Worm (Caenorhabditis elegans) whole organism, L4 larva: Measurements from ENCODE around the gene F01F1.14.

Experiments
- D1046.2 ChIP-seq: fragments of 200-800 bp; sonication (Bioruptor generic); IDR thresholded peaks from 2 replicates; pipeline ENCODE4 v1.3.6; 2022; ENCODE audit warnings: missing genetic modification characterization, missing compliant biosample characterization
- F10B5.3 ChIP-seq: sonication (generic microtip); optimal IDR thresholded peaks from 2 replicates; lab custom pipeline; 2016; ENCODE audit warnings: mild to moderate bottlenecking, missing genetic modification characterization, missing compliant biosample characterization
- F26F4.8 ChIP-seq: fragments of 200-800 bp; sonication (Bioruptor generic); conservative IDR thresholded peaks from 2 replicates; pipeline ENCODE4 v1.3.6; 2022; ENCODE audit warnings: missing genetic modification characterization, missing compliant biosample characterization
- Y105C5A.15 ChIP-seq: fragments of 200-800 bp; sonication (Bioruptor generic); IDR thresholded peaks from 2 replicates; pipeline ENCODE4 v1.3.6; 2022; ENCODE audit warnings: missing genetic modification characterization, missing compliant biosample characterization
- Y75B8A.6 ChIP-seq: fragments of 200-800 bp; sonication (Bioruptor generic); IDR thresholded peaks from 2 replicates; pipeline ENCODE4 v1.3.6; 2022; ENCODE audit warnings: missing genetic modification reagents, missing genetic modification characterization, missing compliant biosample characterization
- aha-1 ChIP-seq: fragments of 150-350 bp; peaks from one replicate; lab custom pipeline; 2014; ENCODE audit warnings: missing biosample characterization, missing genetic modification characterization
- ama-1 ChIP-seq: fragments of 150-350 bp; optimal IDR thresholded peaks from 2 replicates; lab custom pipeline; 2014; ENCODE audit warnings: inconsistent platforms, mixed read lengths
- ceh-20 ChIP-seq: fragments of 200-800 bp; sonication (Bioruptor generic); IDR thresholded peaks from 2 replicates; pipeline ENCODE4 v1.3.6; 2022; ENCODE audit warnings: missing genetic modification reagents, missing genetic modification characterization, missing compliant biosample characterization
- ceh-44 ChIP-seq: fragments of 200-800 bp; sonication (Bioruptor generic); IDR thresholded peaks from 2 replicates; pipeline ENCODE4 v1.3.6; 2022; ENCODE audit warnings: missing genetic modification reagents, missing genetic modification characterization, missing compliant biosample characterization
- ceh-62 ChIP-seq: sonication (generic microtip); optimal IDR thresholded peaks from 2 replicates; lab custom pipeline; 2017; ENCODE audit warnings: missing biosample characterization, missing genetic modification characterization
- ces-1 ChIP-seq: fragments of 150-350 bp; sonication (generic microtip); optimal IDR thresholded peaks from 4 replicates; lab custom pipeline; 2014; ENCODE audit warnings: missing biosample characterization, missing genetic modification reagents, missing genetic modification characterization
- daf-12 ChIP-seq: fragments of 150-350 bp; optimal IDR thresholded peaks from 2 replicates; lab custom pipeline; 2014; ENCODE audit warnings: missing biosample characterization, missing genetic modification reagents, missing genetic modification characterization
- daf-16 ChIP-seq, 3 experiments: sonication (generic microtip); optimal IDR thresholded peaks; 2 replicates each; lab custom pipeline; 2016 to 2017; ENCODE audit warnings: missing genetic modification characterization in 3 of 3, missing genetic modification reagents in 3 of 3, mild to moderate bottlenecking in 2 of 3, missing compliant biosample characterization in 2 of 3, missing biosample characterization in 1 of 3, moderate library complexity in 1 of 3
- dmd-6 ChIP-seq: fragments of 200-800 bp; sonication (Bioruptor generic); IDR thresholded peaks from 2 replicates; pipeline ENCODE4 v1.3.6; 2022; ENCODE audit warnings: missing genetic modification reagents, missing genetic modification characterization, missing compliant biosample characterization
- dmd-8 ChIP-seq: fragments of 200-800 bp; sonication (Bioruptor generic); IDR thresholded peaks from 2 replicates; pipeline ENCODE4 v1.3.6; 2022; ENCODE audit warnings: missing genetic modification characterization, missing compliant biosample characterization
- dmd-9 ChIP-seq: fragments of 200-800 bp; sonication (Bioruptor generic); IDR thresholded peaks from 2 replicates; pipeline ENCODE4 v1.3.6; 2022; ENCODE audit warnings: missing genetic modification reagents, missing genetic modification characterization, missing compliant biosample characterization
- egl-27 ChIP-seq: sonication (generic microtip); optimal IDR thresholded peaks from 3 replicates; lab custom pipeline; 2017; ENCODE audit warnings: missing biosample characterization, missing genetic modification reagents, missing genetic modification characterization
- fos-1 ChIP-seq: fragments of 150-350 bp; optimal IDR thresholded peaks from 2 replicates; lab custom pipeline; 2014; ENCODE audit warnings: missing biosample characterization, missing genetic modification characterization
- gei-8 ChIP-seq: fragments of 200-800 bp; sonication (Bioruptor generic); optimal IDR thresholded peaks from 2 replicates; lab custom pipeline; 2018; ENCODE audit warnings: mild to moderate bottlenecking, missing genetic modification characterization, missing compliant biosample characterization
- jun-1 ChIP-seq: fragments of 150-350 bp; optimal IDR thresholded peaks from 2 replicates; lab custom pipeline; 2014; ENCODE audit warnings: missing biosample characterization, missing genetic modification reagents, missing genetic modification characterization
- lin-1 ChIP-seq: fragments of 200-800 bp; sonication (Bioruptor generic); IDR thresholded peaks from 2 replicates; pipeline ENCODE4 v1.3.6; 2022; ENCODE audit warnings: missing genetic modification reagents, missing genetic modification characterization, missing compliant biosample characterization
- lin-13 ChIP-seq: fragments of 150-350 bp; optimal IDR thresholded peaks from 2 replicates; lab custom pipeline; 2014; ENCODE audit warnings: missing biosample characterization, missing genetic modification reagents, missing genetic modification characterization
- lin-15B ChIP-seq: fragments of 150-350 bp; sonication (generic microtip); optimal IDR thresholded peaks from 3 replicates; lab custom pipeline; 2014; ENCODE audit warnings: missing biosample characterization, missing genetic modification characterization
- lin-29 ChIP-seq: fragments of 200-800 bp; sonication (Bioruptor generic); IDR thresholded peaks from 2 replicates; pipeline ENCODE4 v1.3.6; 2022; ENCODE audit warnings: missing genetic modification reagents, missing genetic modification characterization, missing compliant biosample characterization
- lin-38 ChIP-seq: fragments of 200-800 bp; sonication (Bioruptor generic); IDR thresholded peaks from 2 replicates; pipeline ENCODE4 v1.3.6; 2022; ENCODE audit warnings: missing genetic modification reagents, missing genetic modification characterization, missing compliant biosample characterization
- lin-39 ChIP-seq: fragments of 150-350 bp; optimal IDR thresholded peaks from 2 replicates; lab custom pipeline; 2014; ENCODE audit warnings: missing biosample characterization, missing genetic modification reagents, missing genetic modification characterization
- lir-3 ChIP-seq: sonication (generic microtip); optimal IDR thresholded peaks from 2 replicates; lab custom pipeline; 2016; ENCODE audit warnings: mild to moderate bottlenecking, missing genetic modification characterization, missing compliant biosample characterization
- lsy-2 ChIP-seq, 2 experiments: fragments of 150-350 bp in 1 of 2; sonication (generic microtip) in 1 of 2; optimal IDR thresholded peaks; 2 replicates each; lab custom pipeline; 2014 to 2017; ENCODE audit warnings: missing biosample characterization in 2 of 2, missing genetic modification characterization in 2 of 2
- madf-5 ChIP-seq, 2 experiments: fragments of 200-800 bp; sonication (Bioruptor generic); IDR thresholded peaks; 2 replicates each; pipeline ENCODE4 v1.3.6; 2022; ENCODE audit warnings: missing compliant biosample characterization in 2 of 2, missing genetic modification characterization in 2 of 2
- madf-9 ChIP-seq: fragments of 200-800 bp; sonication (Bioruptor generic); conservative IDR thresholded peaks from 2 replicates; pipeline ENCODE4 v1.3.6; 2022; ENCODE audit warnings: missing genetic modification reagents, missing genetic modification characterization, missing compliant biosample characterization
- mdt-29 ChIP-seq: fragments of 200-800 bp; sonication (Bioruptor generic); IDR thresholded peaks from 2 replicates; pipeline ENCODE4 v1.3.6; 2022; ENCODE audit warnings: missing genetic modification reagents, missing genetic modification characterization, missing compliant biosample characterization
- mep-1 ChIP-seq: fragments of 150-350 bp; sonication (generic microtip); optimal IDR thresholded peaks from 3 replicates; lab custom pipeline; 2014; ENCODE audit warnings: missing biosample characterization, missing genetic modification characterization
- mxl-2 ChIP-seq: fragments of 200-800 bp; sonication (Bioruptor generic); conservative IDR thresholded peaks from 2 replicates; pipeline ENCODE4 v1.3.6; 2022; ENCODE audit warnings: missing genetic modification reagents, missing genetic modification characterization, missing compliant biosample characterization
- mxl-3 ChIP-seq: fragments of 200-800 bp; sonication (Bioruptor generic); optimal IDR thresholded peaks from 2 replicates; lab custom pipeline; 2018; ENCODE audit warnings: mild to moderate bottlenecking, missing genetic modification characterization, missing compliant biosample characterization
- nhr-10 ChIP-seq: fragments of 150-350 bp; optimal IDR thresholded peaks from 2 replicates; lab custom pipeline; 2014; ENCODE audit warnings: missing biosample characterization, missing genetic modification characterization
- nhr-102 ChIP-seq: sonication (generic microtip); optimal IDR thresholded peaks from 2 replicates; lab custom pipeline; 2016; ENCODE audit warnings: mild to moderate bottlenecking, missing genetic modification characterization, moderate library complexity, missing compliant biosample characterization
- nhr-111 ChIP-seq: fragments of 200-800 bp; sonication (Bioruptor generic); optimal IDR thresholded peaks from 2 replicates; lab custom pipeline; 2018; ENCODE audit warnings: mild to moderate bottlenecking, missing genetic modification characterization, missing compliant biosample characterization
- nhr-237 ChIP-seq: sonication (generic microtip); optimal IDR thresholded peaks from 2 replicates; lab custom pipeline; 2017; ENCODE audit warnings: missing biosample characterization, missing genetic modification characterization
- nhr-41 ChIP-seq: fragments of 200-800 bp; sonication (Bioruptor generic); IDR thresholded peaks from 2 replicates; pipeline ENCODE4 v1.3.6; 2022; ENCODE audit warnings: missing genetic modification reagents, missing genetic modification characterization, missing compliant biosample characterization
- nhr-42 ChIP-seq: fragments of 200-800 bp; sonication (Bioruptor generic); IDR thresholded peaks from 2 replicates; pipeline ENCODE4 v1.3.6; 2022; ENCODE audit warnings: missing genetic modification characterization, missing compliant biosample characterization
- nhr-48 ChIP-seq: sonication (generic microtip); optimal IDR thresholded peaks from 2 replicates; lab custom pipeline; 2016; ENCODE audit warnings: mild to moderate bottlenecking, missing genetic modification characterization, missing compliant biosample characterization
- saeg-2 ChIP-seq: fragments of 200-800 bp; sonication (Bioruptor generic); IDR thresholded peaks from 2 replicates; pipeline ENCODE4 v1.3.6; 2022; ENCODE audit warnings: missing genetic modification reagents, missing genetic modification characterization, missing compliant biosample characterization
- spr-3 ChIP-seq: fragments of 200-800 bp; sonication (Bioruptor generic); optimal IDR thresholded peaks from 2 replicates; lab custom pipeline; 2018; ENCODE audit warnings: mild to moderate bottlenecking, missing genetic modification characterization, missing compliant biosample characterization
- tra-1 ChIP-seq: fragments of 200-800 bp; sonication (Bioruptor generic); IDR thresholded peaks from 2 replicates; pipeline ENCODE4 v1.3.6; 2022; ENCODE audit warnings: missing genetic modification reagents, missing genetic modification characterization, missing compliant biosample characterization
- unc-130 ChIP-seq: sonication (generic microtip); optimal IDR thresholded peaks from 2 replicates; lab custom pipeline; 2016; ENCODE audit warnings: missing genetic modification reagents, missing genetic modification characterization, missing compliant biosample characterization
- unc-39 ChIP-seq: sonication (generic microtip); optimal IDR thresholded peaks from 2 replicates; lab custom pipeline; 2017; ENCODE audit warnings: missing biosample characterization, missing genetic modification characterization
- unc-62 ChIP-seq, 3 experiments: fragments of 150-350 bp in 1 of 3; sonication (generic microtip); optimal IDR thresholded peaks in 2 of 3; peaks in 1 of 3; 1 replicate in 1 of 3; 2 replicates in 2 of 3; lab custom pipeline; 2014 to 2017; ENCODE audit warnings: missing biosample characterization in 3 of 3, missing genetic modification characterization in 3 of 3, missing genetic modification reagents in 3 of 3, missing genotype in 1 of 3
- zfp-2 ChIP-seq: sonication (generic microtip); optimal IDR thresholded peaks from 2 replicates; lab custom pipeline; 2016; ENCODE audit warnings: mild to moderate bottlenecking, missing genetic modification characterization, missing compliant biosample characterization
- zfp-3 ChIP-seq: fragments of 200-800 bp; sonication (Bioruptor generic); conservative IDR thresholded peaks from 2 replicates; pipeline ENCODE4 v1.3.6; 2022; ENCODE audit warnings: missing genetic modification reagents, missing genetic modification characterization, missing compliant biosample characterization
- zip-2 ChIP-seq: fragments of 150-350 bp; optimal IDR thresholded peaks from 2 replicates; lab custom pipeline; 2014; ENCODE audit warnings: missing biosample characterization, missing genetic modification characterization

F01F1.14 gene

DNA sequence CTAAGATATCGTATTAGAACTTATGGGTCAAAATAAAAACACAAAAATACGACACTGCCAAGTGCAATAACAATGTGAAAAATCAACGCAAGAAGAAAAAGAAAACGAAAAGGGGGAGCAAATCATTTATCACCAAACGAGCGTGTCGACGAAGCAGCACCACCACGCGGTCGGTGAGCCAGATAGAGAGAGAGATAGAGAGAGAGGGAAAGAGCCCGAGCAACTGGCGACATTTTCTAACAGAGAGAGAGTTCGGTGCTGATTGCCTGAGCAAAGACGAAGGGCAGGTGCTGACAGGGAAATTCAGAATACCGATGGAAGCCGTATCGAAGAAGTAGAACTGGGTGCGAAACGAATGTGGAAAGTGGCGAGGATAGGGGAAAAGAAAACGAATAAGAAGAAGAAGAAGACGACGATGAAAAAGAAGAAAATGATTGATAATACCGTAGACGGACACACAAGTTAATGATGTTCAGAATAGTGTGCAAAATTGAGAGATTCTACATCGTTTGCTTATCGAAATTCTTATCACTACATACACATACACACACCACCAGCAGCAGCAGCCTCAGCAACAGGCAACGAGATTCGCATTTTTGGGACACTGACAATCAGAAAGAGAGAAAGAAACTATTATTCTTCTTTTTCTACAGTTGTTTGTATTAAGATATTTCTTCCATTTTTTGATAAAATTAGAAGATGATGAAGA is 47.4 kb downstream of the F01F1.14 start (continued):
- TF ChIP-seq mxl-2: no peak
- TF ChIP-seq lin-15B (tag; lab: Kevin White, UChicago): no peak
- TF ChIP-seq mdt-29 (GFP tag; lab: Robert Waterston, UW): no peak
- TF ChIP-seq madf-5 (GFP tag; IDR thresholded peaks at IDR 0.05; lab: Robert Waterston, UW): no peak
- no peak for TF ChIP-seq gei-8 (GFP tag; lab: Kevin White, UChicago)
- no peak for TF ChIP-seq nhr-41
- TF ChIP-seq mep-1: peak; percentile 27
- no peak for TF ChIP-seq Y105C5A.15 (GFP tag; lab: Robert Waterston, UW)
- TF ChIP-seq F26F4.8 (GFP tag; lab: Robert Waterston, UW): no peak
- peak; percentile 68 for TF ChIP-seq aha-1 (tag; lab: Kevin White, UChicago)
- no peak for TF ChIP-seq nhr-102
- no peak for TF ChIP-seq lir-3
- no peak for TF ChIP-seq nhr-42
- TF ChIP-seq egl-27 (tag; lab: Kevin White, UChicago): no peak
- no peak for TF ChIP-seq Y75B8A.6 (GFP tag; lab: Robert Waterston, UW)
- TF ChIP-seq nhr-111 (GFP tag; lab: Kevin White, UChicago): no peak
- no peak for TF ChIP-seq ces-1 (GFP tag; lab: Kevin White, UChicago)
- TF ChIP-seq dmd-6 (GFP tag; lab: Robert Waterston, UW): peak; percentile 71
- TF ChIP-seq dmd-8 (GFP tag; lab: Robert Waterston, UW): no peak
- no peak for TF ChIP-seq ceh-44 (GFP tag; lab: Robert Waterston, UW)
- TF ChIP-seq unc-62 (GFP tag; optimal IDR thresholded peaks at IDR 0.05 in 1 of 2; lab: Kevin White, UChicago): peak in 1 of 2 experiments; percentile 88
- no peak for TF ChIP-seq unc-62 (tag; optimal IDR thresholded peaks at IDR 0.05; lab: Kevin White, UChicago)
- no peak for TF ChIP-seq spr-3 (GFP tag; lab: Kevin White, UChicago)
- 0 out of 2 replicates have a peak, but pooled peaks have one; percentile 44 for TF ChIP-seq lin-1 (GFP tag; lab: Robert Waterston, UW)
- no peak for TF ChIP-seq lin-39 (tag; lab: Kevin White, UChicago)
- TF ChIP-seq zfp-3 (GFP tag; lab: Robert Waterston, UW): no peak
- no peak for TF ChIP-seq zip-2
- no peak for TF ChIP-seq unc-39 (tag; lab: Kevin White, UChicago)
- peak in 1 of 2 experiments; percentile 1 for TF ChIP-seq daf-16 (GFP tag; optimal IDR thresholded peaks at IDR 0.05; lab: Kevin White, UChicago)
- TF ChIP-seq daf-16 (tag; optimal IDR thresholded peaks at IDR 0.05; lab: Kevin White, UChicago): peak; percentile 69
- no peak for TF ChIP-seq zfp-2 (tag; lab: Kevin White, UChicago)
- TF ChIP-seq saeg-2 (GFP tag; lab: Robert Waterston, UW): no peak
- TF ChIP-seq madf-9: no peak
- TF ChIP-seq jun-1 (tag; lab: Kevin White, UChicago): no peak
- no peak for TF ChIP-seq unc-130
- no peak for TF ChIP-seq fos-1 (tag; lab: Kevin White, UChicago)
- no peak for TF ChIP-seq D1046.2 (GFP tag; lab: Robert Waterston, UW)
- no peak for TF ChIP-seq ceh-62 (tag; lab: Kevin White, UChicago)
- no peak for TF ChIP-seq lin-13
- TF ChIP-seq dmd-9 (GFP tag; lab: Robert Waterston, UW): no peak
- TF ChIP-seq ceh-20: peak; percentile 13; the same call in 1 of the 2 replicates
- no peak for TF ChIP-seq daf-12 (tag; lab: Kevin White, UChicago)
- TF ChIP-seq F10B5.3 (tag; lab: Kevin White, UChicago): no peak
- peak; percentile 41; the same call in 1 of the 2 replicates for TF ChIP-seq tra-1 (GFP tag; lab: Robert Waterston, UW)
- TF ChIP-seq nhr-237 (tag; lab: Kevin White, UChicago): no peak
- TF ChIP-seq nhr-10 (tag; lab: Kevin White, UChicago): no peak
- TF ChIP-seq lin-38 (GFP tag; lab: Robert Waterston, UW): no peak
- no peak for TF ChIP-seq ama-1 (lab: Kevin White, UChicago)
- no peak for TF ChIP-seq nhr-48 (tag; lab: Kevin White, UChicago)
- TF ChIP-seq lin-29 (GFP tag; lab: Robert Waterston, UW): no peak
- TF ChIP-seq mxl-3 (GFP tag; lab: Kevin White, UChicago): peak; percentile 63
- peak in 1 of 2 experiments; percentile 23 for TF ChIP-seq lsy-2 (tag; optimal IDR thresholded peaks at IDR 0.05; lab: Kevin White, UChicago)
